Worm (Caenorhabditis elegans) whole organism, L3 larva: Measurements from ENCODE around the gene C16C4.1.

ENCODE experiments used
- mdl-1 ChIP-seq: fragments of 150-350 bp; optimal IDR thresholded peaks from 2 replicates; lab custom pipeline; 2014; ENCODE audit warnings: missing biosample characterization, missing genetic modification characterization
- nhr-23 ChIP-seq: fragments of 150-350 bp; optimal IDR thresholded peaks from 2 replicates; lab custom pipeline; 2014; ENCODE audit warnings: missing biosample characterization, missing genetic modification reagents, missing genetic modification characterization
- pha-4 ChIP-seq: fragments of 150-350 bp; optimal IDR thresholded peaks from 2 replicates; lab custom pipeline; 2014; ENCODE audit warnings: missing biosample characterization, missing genetic modification reagents, missing genetic modification characterization

DNA sequence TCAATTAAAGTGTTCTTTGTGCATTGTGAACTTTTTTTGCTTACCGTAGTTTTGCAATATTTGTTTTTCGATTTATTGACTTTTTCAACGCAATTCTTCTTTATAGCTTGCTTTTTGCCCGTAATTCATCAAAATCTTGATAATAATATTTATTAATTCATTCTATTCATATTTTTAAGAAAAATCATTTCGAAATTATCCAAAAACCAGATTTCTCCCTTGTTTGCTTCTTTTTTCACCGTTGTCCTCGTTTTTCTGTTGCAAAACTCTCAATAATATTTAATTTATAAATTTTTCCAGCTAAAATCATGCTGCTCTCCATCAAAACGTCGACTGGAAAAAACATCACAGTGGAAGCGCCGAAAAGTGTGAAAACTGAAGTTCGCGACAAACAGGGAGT lies 30.4 kb downstream of the C16C4.1 start, which contains the start of gene F52C6.3:
- no peak for TF ChIP-seq pha-4 (tag; lab: Kevin White, UChicago)
- TF ChIP-seq mdl-1: no peak
- TF ChIP-seq nhr-23 (tag; lab: Kevin White, UChicago): no peak
